Worm (Caenorhabditis elegans) whole organism, early embryonic: ENCODE data around the gene Y69A2AR.18.

ENCODE experiments used
- B0310.2 ChIP-seq: sonication (generic microtip); optimal IDR thresholded peaks from 2 replicates; lab custom pipeline; 2016; ENCODE audit warnings: mild to moderate bottlenecking, missing genetic modification characterization, missing compliant biosample characterization
- F13C5.2 ChIP-seq: sonication (generic microtip); optimal IDR thresholded peaks from 2 replicates; lab custom pipeline; 2017; ENCODE audit warnings: mild to moderate bottlenecking, missing genetic modification characterization, inconsistent platforms, missing compliant biosample characterization
- aly-1 ChIP-seq: sonication (generic microtip); optimal IDR thresholded peaks from 2 replicates; lab custom pipeline; 2016; ENCODE audit warnings: missing genetic modification characterization, missing compliant biosample characterization
- ama-1 ChIP-seq: fragments of 150-350 bp; optimal IDR thresholded peaks from 2 replicates; lab custom pipeline; 2014
- ceh-13 ChIP-seq: fragments of 200-800 bp; sonication (Bioruptor generic); optimal IDR thresholded peaks from 2 replicates; lab custom pipeline; 2018; ENCODE audit warnings: mild to moderate bottlenecking, missing genetic modification characterization, missing compliant biosample characterization
- ceh-36 ChIP-seq: sonication (generic microtip); optimal IDR thresholded peaks from 2 replicates; lab custom pipeline; 2016; ENCODE audit warnings: missing genetic modification characterization, inconsistent platforms, missing compliant biosample characterization
- ets-7 ChIP-seq: sonication (generic microtip); optimal IDR thresholded peaks from 2 replicates; lab custom pipeline; 2016; ENCODE audit warnings: missing genotype, missing genetic modification characterization, missing compliant biosample characterization
- flt-1 ChIP-seq: fragments of 200-800 bp; sonication (Bioruptor generic); IDR thresholded peaks from 2 replicates; pipeline ENCODE4 v1.3.6; 2022; ENCODE audit warnings: missing genetic modification characterization, missing compliant biosample characterization
- hmbx-1 ChIP-seq: sonication (generic microtip); optimal IDR thresholded peaks from 2 replicates; lab custom pipeline; 2016; ENCODE audit warnings: mild to moderate bottlenecking, missing genetic modification characterization, missing compliant biosample characterization
- hmg-4 ChIP-seq: fragments of 200-800 bp; sonication (Bioruptor generic); optimal IDR thresholded peaks from 2 replicates; lab custom pipeline; 2018; ENCODE audit warnings: mild to moderate bottlenecking, missing genetic modification characterization, missing compliant biosample characterization
- hnd-1 ChIP-seq: sonication (generic microtip); optimal IDR thresholded peaks from 2 replicates; lab custom pipeline; 2016; ENCODE audit warnings: missing genetic modification characterization, missing compliant biosample characterization
- pes-1 ChIP-seq: fragments of 200-800 bp; sonication (Bioruptor generic); IDR thresholded peaks from 2 replicates; pipeline ENCODE4 v1.3.6; 2022; ENCODE audit warnings: missing genetic modification reagents, missing genetic modification characterization, missing compliant biosample characterization
- scrt-1 ChIP-seq: fragments of 200-800 bp; sonication (Bioruptor generic); IDR thresholded peaks from 2 replicates; pipeline ENCODE4 v1.3.6; 2022; ENCODE audit warnings: missing genetic modification characterization, missing compliant biosample characterization
- sea-1 ChIP-seq: fragments of 200-800 bp; sonication (Bioruptor generic); conservative IDR thresholded peaks from 2 replicates; pipeline ENCODE4 v1.3.6; 2022; ENCODE audit warnings: missing genetic modification characterization, missing compliant biosample characterization
- tbx-11 ChIP-seq: fragments of 200-800 bp; sonication (Bioruptor generic); IDR thresholded peaks from 2 replicates; pipeline ENCODE4 v1.3.6; 2022; ENCODE audit warnings: missing genetic modification characterization, missing compliant biosample characterization
- tbx-37 ChIP-seq: fragments of 200-800 bp; sonication (Bioruptor generic); conservative IDR thresholded peaks from 2 replicates; pipeline ENCODE4 v1.3.6; 2022; ENCODE audit warnings: missing genetic modification reagents, missing genetic modification characterization, missing compliant biosample characterization
- tra-4 ChIP-seq: sonication (generic microtip); optimal IDR thresholded peaks from 2 replicates; lab custom pipeline; 2017; ENCODE audit warnings: missing genetic modification characterization, missing compliant biosample characterization

The Y69A2AR.18 gene

ce11 chrIV:2507824-2508223 is 12.3 kb downstream of the Y69A2AR.18 start, which contains the start of gene Y69A2AR.22:
TSS of gene Y69A2AR.22 (minus strand) at chrIV:2507924.
- no peak for TF ChIP-seq tbx-11 (GFP tag; lab: Robert Waterston, UW)
- TF ChIP-seq tbx-37 (GFP tag; lab: Robert Waterston, UW), result no peak
- no peak for TF ChIP-seq ets-7 (tag; lab: Kevin White, UChicago)
- no peak for TF ChIP-seq F13C5.2 (tag; lab: Kevin White, UChicago)
- no peak for TF ChIP-seq aly-1 (tag; lab: Kevin White, UChicago)
- no peak for TF ChIP-seq ama-1
- TF ChIP-seq B0310.2, result no peak
- no peak for TF ChIP-seq tra-4
- TF ChIP-seq hmg-4 (GFP tag; lab: Kevin White, UChicago), result no peak
- no peak for TF ChIP-seq hnd-1
- no peak for TF ChIP-seq pes-1 (GFP tag; lab: Robert Waterston, UW)
- TF ChIP-seq scrt-1 (GFP tag; lab: Robert Waterston, UW), result no peak
- no peak for TF ChIP-seq ceh-13 (GFP tag; lab: Kevin White, UChicago)

ce11 chrIV:2526836-2527235 is 31.3 kb downstream of the Y69A2AR.18 start:
- TF ChIP-seq aly-1 (tag; lab: Kevin White, UChicago) (no peak), hmbx-1 (no peak), sea-1 (GFP tag; lab: Robert Waterston, UW) (no peak), ama-1 (no peak), scrt-1 (GFP tag; lab: Robert Waterston, UW) (no peak), flt-1 (GFP tag; lab: Robert Waterston, UW) (no peak), pes-1 (GFP tag; lab: Robert Waterston, UW) (no peak), ceh-13 (GFP tag; lab: Kevin White, UChicago) (no peak), B0310.2 (no peak)

ce11 chrIV:2529281-2529680 is 33.7 kb downstream of the Y69A2AR.18 start:
- no peak for TF ChIP-seq pes-1 (GFP tag; lab: Robert Waterston, UW)

- no peak for TF ChIP-seq ceh-36 (tag; lab: Kevin White, UChicago)
- TF ChIP-seq F13C5.2 (tag; lab: Kevin White, UChicago), result no peak
- TF ChIP-seq sea-1 (GFP tag; lab: Robert Waterston, UW), result no peak
- TF ChIP-seq tbx-11 (GFP tag; lab: Robert Waterston, UW), result no peak
- TF ChIP-seq hmbx-1, result no peak
- TF ChIP-seq ama-1, result no peak
- no peak for TF ChIP-seq hnd-1
- no peak for TF ChIP-seq ceh-13 (GFP tag; lab: Kevin White, UChicago)
- TF ChIP-seq flt-1 (GFP tag; lab: Robert Waterston, UW), result no peak
- TF ChIP-seq tra-4, result no peak
- no peak for TF ChIP-seq tbx-37 (GFP tag; lab: Robert Waterston, UW)
- no peak for TF ChIP-seq aly-1 (tag; lab: Kevin White, UChicago)
- TF ChIP-seq B0310.2, result no peak
- no peak for TF ChIP-seq ets-7 (tag; lab: Kevin White, UChicago)
- TF ChIP-seq hmg-4 (GFP tag; lab: Kevin White, UChicago), result no peak
- no peak for TF ChIP-seq scrt-1 (GFP tag; lab: Robert Waterston, UW)
- no peak for TF ChIP-seq pes-1 (GFP tag; lab: Robert Waterston, UW)
These were observed 34.8 kb downstream of the Y69A2AR.18 start for ce11 chrIV:2530285-2530684.

ce11 chrIV:2537741-2538140 is 42.2 kb downstream of the Y69A2AR.18 start:
- TF ChIP-seq hmbx-1 (no peak), tra-4 (no peak), ama-1 (no peak), pes-1 (GFP tag; lab: Robert Waterston, UW) (no peak), hmg-4 (GFP tag; lab: Kevin White, UChicago) (no peak), ceh-13 (GFP tag; lab: Kevin White, UChicago) (no peak), scrt-1 (GFP tag; lab: Robert Waterston, UW) (no peak)

ce11 chrIV:2542001-2542400 is 46.5 kb downstream of the Y69A2AR.18 start, which contains the start of gene sprr-3:
TSS of gene sprr-3 (plus strand) at chrIV:2542301.
- no peak for TF ChIP-seq F13C5.2 (tag; lab: Kevin White, UChicago)
- TF ChIP-seq hmbx-1, result no peak
- TF ChIP-seq hmg-4 (GFP tag; lab: Kevin White, UChicago), result no peak
- no peak for TF ChIP-seq ceh-13 (GFP tag; lab: Kevin White, UChicago)
- no peak for TF ChIP-seq pes-1 (GFP tag; lab: Robert Waterston, UW)
- no peak for TF ChIP-seq flt-1 (GFP tag; lab: Robert Waterston, UW)
- TF ChIP-seq B0310.2, result no peak
- TF ChIP-seq tbx-37 (GFP tag; lab: Robert Waterston, UW), result no peak
- TF ChIP-seq sea-1 (GFP tag; lab: Robert Waterston, UW), result no peak
- TF ChIP-seq tra-4, result no peak
- no peak for TF ChIP-seq hnd-1
- no peak for TF ChIP-seq tbx-11 (GFP tag; lab: Robert Waterston, UW)
- no peak for TF ChIP-seq scrt-1 (GFP tag; lab: Robert Waterston, UW)
- TF ChIP-seq ets-7 (tag; lab: Kevin White, UChicago), result no peak
- no peak for TF ChIP-seq ama-1
- no peak for TF ChIP-seq aly-1 (tag; lab: Kevin White, UChicago)
- TF ChIP-seq ceh-36 (tag; lab: Kevin White, UChicago), result no peak
